Worm (Caenorhabditis elegans): ENCODE measurements around the gene micu-1.

DNA sequence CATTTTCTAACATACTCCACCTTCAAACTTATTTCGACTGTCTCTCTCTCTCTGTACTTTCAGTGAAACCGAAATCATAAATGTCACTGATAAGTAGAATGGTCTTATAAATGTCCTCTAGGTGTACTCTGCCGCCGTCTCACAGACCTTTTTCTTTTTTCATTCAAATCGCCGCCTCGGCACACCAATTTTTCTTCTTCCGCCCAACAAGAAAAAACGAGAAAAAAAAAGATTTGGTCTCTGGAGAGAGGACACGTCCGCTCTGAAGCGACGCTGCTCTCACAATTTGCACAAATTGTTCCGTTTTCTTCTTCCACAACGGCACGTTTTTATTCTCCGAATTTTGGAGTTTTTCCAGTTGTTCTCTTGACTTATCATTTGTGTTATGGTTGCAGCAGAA lies 15.4 kb downstream of the micu-1 start:
- no peak for TF ChIP-seq pha-4 (tag; optimal IDR thresholded peaks at IDR 0.05)
- TF ChIP-seq lsy-2 (tag; optimal IDR thresholded peaks at IDR 0.05): no peak
- no peak for TF ChIP-seq nhr-28 (tag; optimal IDR thresholded peaks at IDR 0.05)
- TF ChIP-seq elt-1 (tag; optimal IDR thresholded peaks at IDR 0.05; ENCODE audit: borderline replicate concordance, insufficient read depth): no peak
- no peak for TF ChIP-seq nhr-2 (tag; optimal IDR thresholded peaks at IDR 0.05)
- no peak for TF ChIP-seq ztf-11 (tag; optimal IDR thresholded peaks at IDR 0.05)
- TF ChIP-seq unc-62 (GFP tag; optimal IDR thresholded peaks at IDR 0.05): no peak
- no peak for TF ChIP-seq lin-32 (GFP tag; optimal IDR thresholded peaks at IDR 0.05)
